Fruit fly (Drosophila melanogaster): ENCODE results near the gene her.

- TF ChIP-seq h (optimal IDR thresholded peaks at IDR 0.05): no peak
- TF ChIP-seq insv (optimal IDR thresholded peaks at IDR 0.05): no peak
- TF ChIP-seq psq (optimal IDR thresholded peaks at IDR 0.05): no peak
- TF ChIP-seq ttk (optimal IDR thresholded peaks at IDR 0.05): no peak
- no peak for TF ChIP-seq Myc (optimal IDR thresholded peaks at IDR 0.05)
These were observed 19.5 kb upstream of the her start for dm6 chr2L:16657467-16657866.

Measured in Kc167 (cell line).